Worm (Caenorhabditis elegans): ENCODE measurements around the gene ZK228.4.
"Not testable (repeated sequence)": the region's sequence is repeated elsewhere in the genome, so short reads cannot be mapped to it uniquely, and the experiment has no call there.

- not testable (repeated sequence) for TF ChIP-seq nhr-12 (tag; optimal IDR thresholded peaks at IDR 0.05); ces-1 (GFP tag; optimal IDR thresholded peaks at IDR 0.05); lsy-2 (tag; optimal IDR thresholded peaks at IDR 0.05); ztf-11 (tag; optimal IDR thresholded peaks at IDR 0.05); pha-4 (tag; optimal IDR thresholded peaks at IDR 0.05); nhr-237 (tag; optimal IDR thresholded peaks at IDR 0.05); unc-62 (GFP tag; optimal IDR thresholded peaks at IDR 0.05)
Observed at ce11 chrV:18439469-18439868, 23.1 kb upstream of the ZK228.4 start, which contains the start of gene ZK262.9.

All from whole organism, mixed stage, embryonic.